Worm (Caenorhabditis elegans) whole organism, young adult: ENCODE measurements around the gene Y57E12B.4.

Experiments
- F22D6.2 ChIP-seq: sonication (generic microtip); optimal IDR thresholded peaks from 2 replicates; lab custom pipeline; 2016; ENCODE audit warnings: mild to moderate bottlenecking, missing genetic modification characterization, missing compliant biosample characterization
- F23B12.7 ChIP-seq: sonication (generic microtip); optimal IDR thresholded peaks from 2 replicates; lab custom pipeline; 2017; ENCODE audit warnings: missing genetic modification characterization, mild to moderate bottlenecking, missing compliant biosample characterization, antibody characterized with exemption, moderate library complexity; ENCODE audit not compliant: insufficient read depth
- K11D2.4 ChIP-seq: fragments of 200-800 bp; sonication (Bioruptor generic); IDR thresholded peaks from 2 replicates; pipeline ENCODE4 v1.3.6; 2022; ENCODE audit warnings: missing genetic modification reagents, missing genetic modification characterization, missing compliant biosample characterization
- hlh-12 ChIP-seq: sonication (generic microtip); optimal IDR thresholded peaks from 2 replicates; lab custom pipeline; 2016; ENCODE audit warnings: missing genetic modification characterization, missing compliant biosample characterization
- lin-35 ChIP-seq, 3 experiments: fragments of 150-350 bp in 2 of 3; sonication (generic microtip) in 1 of 3; optimal IDR thresholded peaks; 2 replicates each; lab custom pipeline; 2014 to 2018; ENCODE audit warnings: missing biosample characterization in 3 of 3, missing genetic modification characterization in 3 of 3, missing genetic modification reagents in 3 of 3
- nfya-2 ChIP-seq: fragments of 200-800 bp; sonication (Bioruptor generic); IDR thresholded peaks from 2 replicates; pipeline ENCODE4 v1.3.6; 2022; ENCODE audit warnings: missing genetic modification reagents, missing genetic modification characterization, missing compliant biosample characterization
- snpc-1.1 ChIP-seq: sonication (generic microtip); optimal IDR thresholded peaks from 2 replicates; lab custom pipeline; 2017; ENCODE audit warnings: missing genetic modification characterization, mild to moderate bottlenecking, missing compliant biosample characterization, antibody characterized with exemption, moderate library complexity, missing genotype, missing genetic modification reagents; ENCODE audit not compliant: insufficient read depth
- tbp1 ChIP-seq: fragments of 200-800 bp; sonication (Bioruptor generic); optimal IDR thresholded peaks from 2 replicates; lab custom pipeline; 2018; ENCODE audit warnings: mild to moderate bottlenecking, missing genetic modification characterization, missing compliant biosample characterization
- unc-62 ChIP-seq: fragments of 150-350 bp; optimal IDR thresholded peaks from 2 replicates; lab custom pipeline; 2014; ENCODE audit warnings: missing biosample characterization, missing genetic modification reagents, missing genetic modification characterization
- ztf-28 ChIP-seq: fragments of 200-800 bp; sonication (Bioruptor generic); IDR thresholded peaks from 2 replicates; pipeline ENCODE4 v1.3.6; 2022; ENCODE audit warnings: missing genetic modification reagents, missing genetic modification characterization, missing compliant biosample characterization

DNA sequence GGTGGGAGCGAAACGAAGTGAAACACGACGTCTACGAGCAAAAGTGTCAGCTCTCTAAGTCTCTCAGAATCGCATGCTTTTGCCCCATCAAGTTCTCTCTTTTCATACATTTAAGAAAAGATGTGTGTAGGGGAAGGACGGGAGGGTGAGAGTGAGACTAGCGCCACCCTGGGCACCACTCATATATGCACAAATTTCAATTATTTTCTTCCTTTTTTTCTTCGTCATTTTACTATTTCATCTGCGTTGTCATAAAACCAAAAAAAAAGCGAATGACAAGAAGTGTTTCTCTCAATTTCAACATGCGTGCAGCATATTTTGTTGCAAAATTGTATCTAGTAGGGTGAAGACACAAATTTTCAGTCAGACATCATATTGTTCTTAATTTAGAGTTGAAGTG, 20.7 kb downstream of the Y57E12B.4 start:
- TF ChIP-seq K11D2.4 (GFP tag; lab: Robert Waterston, UW) (no peak), F23B12.7 (tag; lab: Kevin White, UChicago) (no peak), ztf-28 (GFP tag; lab: Robert Waterston, UW) (no peak), F22D6.2 (tag; lab: Kevin White, UChicago) (no peak), nfya-2 (GFP tag; lab: Robert Waterston, UW) (no peak), hlh-12 (no peak), tbp1 (GFP tag; lab: Kevin White, UChicago) (no peak), unc-62 (GFP tag; lab: Kevin White, UChicago) (no peak), lin-35 (GFP tag; optimal IDR thresholded peaks at IDR 0.05; lab: Kevin White, UChicago) (no peak), snpc-1.1 (tag; lab: Kevin White, UChicago) (no peak)
